Fruit fly (Drosophila melanogaster): Measurements from ENCODE around the gene CG11630.

CG11630 gene

DNA sequence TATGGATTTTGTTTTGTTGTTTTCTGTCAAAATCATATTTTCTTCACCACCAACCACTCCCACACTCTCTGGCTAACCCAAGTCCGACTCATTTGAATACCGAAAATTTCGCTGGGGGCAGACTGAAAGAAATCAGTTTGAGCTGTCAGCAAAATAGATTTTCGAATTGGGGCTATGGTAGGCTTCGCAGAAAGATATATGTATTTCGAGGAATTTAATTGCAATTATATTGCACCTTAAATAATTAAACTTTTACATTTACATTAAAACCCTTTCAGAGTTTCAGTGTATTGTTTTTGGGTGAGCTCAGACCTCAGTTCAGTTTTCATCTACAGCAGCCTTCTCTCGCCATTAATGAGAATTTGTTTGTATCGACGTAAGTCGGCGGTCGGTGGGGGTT is 3.1 kb upstream of the CG11630 start (continued):
- peak; percentile 59 for TF ChIP-seq tin (GFP tag; optimal IDR thresholded peaks at IDR 0.05)
- no peak for TF ChIP-seq CG11456 (GFP tag; IDR thresholded peaks at IDR 0.05)
- TF ChIP-seq bbx (GFP tag; IDR thresholded peaks at IDR 0.05; ENCODE audit: partially characterized antibody) = no peak
- TF ChIP-seq CG17912 (GFP tag; optimal IDR thresholded peaks at IDR 0.05) = no peak
- no peak for TF ChIP-seq Adf1 (GFP tag; IDR thresholded peaks at IDR 0.05)
- peak; percentile 17 for TF ChIP-seq CG2202 (tag; optimal IDR thresholded peaks at IDR 0.05)
- no peak for TF ChIP-seq CG1529 (GFP tag; optimal IDR thresholded peaks at IDR 0.05)
- no peak for TF ChIP-seq CG17802 (tag; optimal IDR thresholded peaks at IDR 0.05)
- peak; percentile 47 for TF ChIP-seq CG13296 (GFP tag; optimal IDR thresholded peaks at IDR 0.05)
- TF ChIP-seq aop (GFP tag; IDR thresholded peaks at IDR 0.05) = no peak
- peak; percentile 34; the same call in 1 of the 3 replicates for TF ChIP-seq CG14050 (GFP tag; IDR thresholded peaks at IDR 0.05)
- peak; percentile 33 for TF ChIP-seq CG7786 (GFP tag; optimal IDR thresholded peaks at IDR 0.05)
- TF ChIP-seq CG10431 (GFP tag; optimal IDR thresholded peaks at IDR 0.05) = no peak
- TF ChIP-seq ase (GFP tag; IDR thresholded peaks at IDR 0.05) = 0 out of 3 replicates have a peak, but pooled peaks have one; percentile 6
- TF ChIP-seq run (tag; optimal IDR thresholded peaks at IDR 0.05) = no peak
- no peak for TF ChIP-seq Doc2 (GFP tag; IDR thresholded peaks at IDR 0.05)
- no peak for TF ChIP-seq Sin3A (optimal IDR thresholded peaks at IDR 0.05)
- peak; percentile 42 for TF ChIP-seq CG8089 (GFP tag; optimal IDR thresholded peaks at IDR 0.05)
- TF ChIP-seq Rx (GFP tag; IDR thresholded peaks at IDR 0.05) = 0 out of 2 replicates have a peak, but pooled peaks have one; percentile 34
- peak; percentile 46; the same call in 1 of the 3 replicates for TF ChIP-seq CG11093 (GFP tag; IDR thresholded peaks at IDR 0.05)
- no peak for TF ChIP-seq CG12236 (GFP tag; optimal IDR thresholded peaks at IDR 0.05)
- TF ChIP-seq tgo (GFP tag; IDR thresholded peaks at IDR 0.05) = peak; percentile 53
- no peak for TF ChIP-seq Neu2 (GFP tag; optimal IDR thresholded peaks at IDR 0.05; ENCODE audit: borderline replicate concordance)
- TF ChIP-seq CG6813 (GFP tag; optimal IDR thresholded peaks at IDR 0.05) = peak; percentile 44
- TF ChIP-seq Meics (GFP tag; optimal IDR thresholded peaks at IDR 0.05) = peak; percentile 57
- TF ChIP-seq CG10654 (GFP tag; optimal IDR thresholded peaks at IDR 0.05) = peak; percentile 30
- TF ChIP-seq CG42726 (GFP tag; IDR thresholded peaks at IDR 0.05; ENCODE audit: partially characterized antibody) = no peak
- TF ChIP-seq CG7745 (tag; optimal IDR thresholded peaks at IDR 0.05) = no peak
- TF ChIP-seq gro (GFP tag; optimal IDR thresholded peaks at IDR 0.05) = no peak
- no peak for TF ChIP-seq amos (GFP tag; IDR thresholded peaks at IDR 0.05; ENCODE audit: partially characterized antibody)
- no peak for TF ChIP-seq CG43689 (GFP tag; IDR thresholded peaks at IDR 0.05)
- TF ChIP-seq Gsc (GFP tag; IDR thresholded peaks at IDR 0.05) = no peak
- peak; percentile 37; the same call in 1 of the 2 replicates for TF ChIP-seq CG3847 (GFP tag; IDR thresholded peaks at IDR 0.05)
- TF ChIP-seq CG8359 (GFP tag; optimal IDR thresholded peaks at IDR 0.05; ENCODE audit: borderline replicate concordance) = no peak
- peak; percentile 21 for TF ChIP-seq Nf-YC (tag; optimal IDR thresholded peaks at IDR 0.05)
- TF ChIP-seq CG4707 (GFP tag; optimal IDR thresholded peaks at IDR 0.05) = no peak
- peak; percentile 32 for TF ChIP-seq CG1602 (GFP tag; optimal IDR thresholded peaks at IDR 0.05)
- TF ChIP-seq disco-r (GFP tag; optimal IDR thresholded peaks at IDR 0.05) = no peak
- TF ChIP-seq CG14014 (GFP tag; IDR thresholded peaks at IDR 0.05) = peak; percentile 58; the same call in 1 of the 2 replicates
- TF ChIP-seq CG6791 (GFP tag; IDR thresholded peaks at IDR 0.05; ENCODE audit: partially characterized antibody) = no peak
- TF ChIP-seq CG17328 (GFP tag; IDR thresholded peaks at IDR 0.05) = peak; percentile 60
- TF ChIP-seq danr (GFP tag; IDR thresholded peaks at IDR 0.05) = peak; percentile 42; the same call in 1 of the 2 replicates
- TF ChIP-seq lov (optimal IDR thresholded peaks at IDR 0.05) = no peak
- no peak; the same call in 2 of the 3 replicates for TF ChIP-seq lov (GFP tag; IDR thresholded peaks at IDR 0.05)
- peak; percentile 29; the same call in 2 of the 3 replicates for TF ChIP-seq B-H1 (GFP tag; IDR thresholded peaks at IDR 0.05)
- TF ChIP-seq mirr (GFP tag; optimal IDR thresholded peaks at IDR 0.05) = no peak
- TF ChIP-seq Rfx (GFP tag; IDR thresholded peaks at IDR 0.05) = no peak; the same call in 1 of the 2 replicates
- peak; percentile 36 for TF ChIP-seq nerfin-1 (tag; optimal IDR thresholded peaks at IDR 0.05)
- no peak for TF ChIP-seq fd3F (GFP tag; optimal IDR thresholded peaks at IDR 0.05)
- TF ChIP-seq org-1 (GFP tag; optimal IDR thresholded peaks at IDR 0.05) = peak; percentile 15
- peak; percentile 61 for TF ChIP-seq CG30403 (GFP tag; optimal IDR thresholded peaks at IDR 0.05)
- TF ChIP-seq CG14965 (GFP tag; optimal IDR thresholded peaks at IDR 0.05; ENCODE audit: borderline replicate concordance) = no peak

All from whole organism, embryonic.